Worm (Caenorhabditis elegans) whole organism, L4 larva: ENCODE data around the gene ZK1098.9.

ENCODE experiments used
- Y48G9A.11 ChIP-seq: fragments of 200-800 bp; sonication (Bioruptor generic); IDR thresholded peaks from 2 replicates; pipeline ENCODE4 v1.3.6; 2022; ENCODE audit warnings: missing genetic modification reagents, missing genetic modification characterization, missing compliant biosample characterization
- aly-2 ChIP-seq: sonication (generic microtip); optimal IDR thresholded peaks from 2 replicates; lab custom pipeline; 2018; ENCODE audit warnings: missing biosample characterization, missing genetic modification characterization
- ceh-44 ChIP-seq: fragments of 200-800 bp; sonication (Bioruptor generic); IDR thresholded peaks from 2 replicates; pipeline ENCODE4 v1.3.6; 2022; ENCODE audit warnings: missing genetic modification reagents, missing genetic modification characterization, missing compliant biosample characterization
- ceh-82 ChIP-seq: sonication (generic microtip); optimal IDR thresholded peaks from 2 replicates; lab custom pipeline; 2017; ENCODE audit warnings: missing biosample characterization, missing genetic modification characterization
- daf-19 ChIP-seq: fragments of 200-800 bp; sonication (Bioruptor generic); conservative IDR thresholded peaks from 2 replicates; pipeline ENCODE4 v1.3.6; 2022; ENCODE audit warnings: missing genetic modification characterization, missing compliant biosample characterization
- egl-27 ChIP-seq: sonication (generic microtip); optimal IDR thresholded peaks from 3 replicates; lab custom pipeline; 2017; ENCODE audit warnings: missing biosample characterization, missing genetic modification reagents, missing genetic modification characterization
- mdl-1 ChIP-seq, 2 experiments: fragments of 150-350 bp in 1 of 2; sonication (generic microtip) in 1 of 2; optimal IDR thresholded peaks; 2 replicates each; lab custom pipeline; 2014 to 2017; ENCODE audit warnings: missing biosample characterization in 2 of 2, missing genetic modification characterization in 2 of 2
- nhr-28 ChIP-seq: fragments of 150-350 bp; optimal IDR thresholded peaks from 2 replicates; lab custom pipeline; 2014; ENCODE audit warnings: missing biosample characterization, missing genetic modification characterization
- snpc-4 ChIP-seq: fragments of 150-350 bp; optimal IDR thresholded peaks from 2 replicates; lab custom pipeline; 2014; ENCODE audit warnings: missing biosample characterization, missing genetic modification characterization
- unc-130 ChIP-seq: sonication (generic microtip); optimal IDR thresholded peaks from 2 replicates; lab custom pipeline; 2016; ENCODE audit warnings: missing genetic modification reagents, missing genetic modification characterization, missing compliant biosample characterization
- unc-62 ChIP-seq, 3 experiments: fragments of 150-350 bp in 1 of 3; sonication (generic microtip); optimal IDR thresholded peaks in 2 of 3; peaks in 1 of 3; 1 replicate in 1 of 3; 2 replicates in 2 of 3; lab custom pipeline; 2014 to 2017; ENCODE audit warnings: missing biosample characterization in 3 of 3, missing genetic modification characterization in 3 of 3, missing genetic modification reagents in 3 of 3, missing genotype in 1 of 3
- zfp-3 ChIP-seq: fragments of 200-800 bp; sonication (Bioruptor generic); conservative IDR thresholded peaks from 2 replicates; pipeline ENCODE4 v1.3.6; 2022; ENCODE audit warnings: missing genetic modification reagents, missing genetic modification characterization, missing compliant biosample characterization

DNA sequence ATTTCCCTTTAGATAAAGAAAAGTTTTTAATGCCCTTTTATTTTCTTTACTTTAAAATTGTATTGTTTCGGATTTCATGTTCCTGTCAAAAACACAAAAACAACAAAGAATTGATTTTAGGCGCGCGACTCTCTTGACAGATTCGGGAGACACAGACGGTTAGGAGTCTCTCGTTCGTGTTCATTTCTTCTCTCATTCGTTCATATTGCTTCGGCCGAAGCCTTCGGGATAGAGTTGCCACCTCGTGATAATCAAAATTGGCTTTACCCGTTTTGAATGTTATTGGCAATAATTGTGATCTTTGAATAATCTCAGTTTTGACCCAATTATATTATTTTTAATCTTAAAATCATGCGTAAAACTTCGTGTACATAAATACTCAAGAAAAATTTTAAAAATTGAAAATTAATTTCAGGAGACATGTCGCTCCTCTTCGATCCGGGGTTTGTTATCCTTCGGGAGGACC is 33.1 kb upstream of the ZK1098.9 start, which contains the start of gene F55H2.5:
- TF ChIP-seq Y48G9A.11 (GFP tag; lab: Robert Waterston, UW) (no peak), zfp-3 (GFP tag; lab: Robert Waterston, UW) (no peak), egl-27 (tag; lab: Kevin White, UChicago) (no peak), mdl-1 (tag; optimal IDR thresholded peaks at IDR 0.05; lab: Kevin White, UChicago) (peak in 1 of 2 experiments; percentile 20), snpc-4 (tag; lab: Kevin White, UChicago) (no peak), ceh-44 (GFP tag; lab: Robert Waterston, UW) (no peak), ceh-82 (tag; lab: Kevin White, UChicago) (no peak), aly-2 (tag; lab: Kevin White, UChicago) (no peak), unc-130 (GFP tag; lab: Kevin White, UChicago) (no peak), unc-62 (GFP tag; optimal IDR thresholded peaks at IDR 0.05 in 1 of 2; lab: Kevin White, UChicago) (no peak), unc-62 (tag; optimal IDR thresholded peaks at IDR 0.05; lab: Kevin White, UChicago) (no peak), daf-19 (GFP tag; lab: Robert Waterston, UW) (no peak), nhr-28 (tag; lab: Kevin White, UChicago) (peak; percentile 11)
